Fruit fly (Drosophila melanogaster) whole organism, embryonic: Measurements from ENCODE around the gene Ntf-2r.

Experiments
- Adf1 ChIP-seq: fragments of 200-800 bp; sonication (Bioruptor generic); IDR thresholded peaks from 2 replicates; pipeline ENCODE4 v1.3.6; 2022; ENCODE audit warnings: missing biosample characterization, missing genetic modification characterization
- BEAF-32 ChIP-seq: fragments of 200-800 bp; sonication (Bioruptor generic); optimal IDR thresholded peaks from 3 replicates; lab custom pipeline; 2017; ENCODE audit warnings: missing biosample characterization, missing genetic modification characterization, mild to moderate bottlenecking, moderate library complexity, missing genetic modification reagents
- Bgb ChIP-seq: fragments of 200-800 bp; sonication (Bioruptor generic); IDR thresholded peaks from 2 replicates; pipeline ENCODE4 v1.3.6; 2022; ENCODE audit warnings: missing biosample characterization, missing genetic modification characterization; ENCODE audit not compliant: partially characterized antibody
- CG12391 ChIP-seq: fragments of 200-800 bp; sonication (Bioruptor generic); optimal IDR thresholded peaks from 3 replicates; lab custom pipeline; 2018; ENCODE audit warnings: missing biosample characterization, mild to moderate bottlenecking, missing genetic modification characterization, moderate library complexity
- CG14965 ChIP-seq: fragments of 200-800 bp; sonication (Bioruptor generic); optimal IDR thresholded peaks from 2 replicates; lab custom pipeline; 2016; ENCODE audit warnings: missing biosample characterization, missing genetic modification characterization, borderline replicate concordance
- CG18764 ChIP-seq: fragments of 200-800 bp; sonication (Bioruptor generic); optimal IDR thresholded peaks from 3 replicates; lab custom pipeline; 2016; ENCODE audit warnings: missing biosample characterization, missing genetic modification characterization
- Doc2 ChIP-seq: fragments of 200-800 bp; sonication (Bioruptor generic); IDR thresholded peaks from 2 replicates; pipeline ENCODE4 v1.3.6; 2022; ENCODE audit warnings: missing biosample characterization, missing genetic modification characterization
- Drgx ChIP-seq: fragments of 200-800 bp; sonication (Bioruptor generic); IDR thresholded peaks from 2 replicates; pipeline ENCODE4 v1.3.6; 2022; ENCODE audit warnings: missing biosample characterization, missing genetic modification characterization
- Hr3 ChIP-seq: fragments of 200-800 bp; sonication (Bioruptor generic); optimal IDR thresholded peaks from 3 replicates; lab custom pipeline; 2016; ENCODE audit warnings: missing biosample characterization, missing genetic modification characterization
- Lpt ChIP-seq: fragments of >200 bp; optimal IDR thresholded peaks from 2 replicates; lab custom pipeline; 2018; ENCODE audit warnings: missing biosample characterization, missing genetic modification characterization
- MESR4 ChIP-seq: fragments of 200-800 bp; sonication (Bioruptor generic); optimal IDR thresholded peaks from 2 replicates; lab custom pipeline; 2018; ENCODE audit warnings: missing biosample characterization, mild to moderate bottlenecking, missing genetic modification characterization, moderate library complexity
- bbx ChIP-seq: fragments of 200-800 bp; sonication (Bioruptor generic); IDR thresholded peaks from 2 replicates; pipeline ENCODE4 v1.3.6; 2022; ENCODE audit warnings: missing biosample characterization, missing genetic modification characterization; ENCODE audit not compliant: partially characterized antibody
- pan ChIP-seq, 4 experiments: fragments of >200 bp in 3 of 4; fragments of 200-800 bp in 1 of 4; sonication (Bioruptor generic) in 1 of 4; optimal IDR thresholded peaks in 3 of 4; IDR thresholded peaks in 1 of 4; 2 replicates each; pipeline versions ENCODE4 v1.3.6 to Lab custom; 2017 to 2022; ENCODE audit warnings: missing biosample characterization in 2 of 4, missing genetic modification characterization in 2 of 4, mixed read lengths in 1 of 4
- wor ChIP-seq: fragments of 200-800 bp; sonication (Bioruptor generic); IDR thresholded peaks from 2 replicates; pipeline ENCODE4 v1.3.6; 2022; ENCODE audit warnings: missing biosample characterization, missing genetic modification characterization

dm6 chr2L:18482989-18483388, 28.5 kb downstream of the Ntf-2r start:
- TF ChIP-seq MESR4 (GFP tag; lab: Kevin White, UChicago) (no peak), Adf1 (no peak), Hr3 (GFP tag; lab: Kevin White, UChicago) (no peak), BEAF-32 (GFP tag; lab: Kevin White, UChicago) (no peak), CG12391 (no peak), CG18764 (no peak), bbx (GFP tag; lab: Robert Waterston, UW) (no peak), Bgb (GFP tag; lab: Robert Waterston, UW) (no peak), Lpt (GFP tag; lab: Kevin White, UChicago) (no peak), CG14965 (GFP tag; lab: Kevin White, UChicago) (no peak), Drgx (no peak), Doc2 (GFP tag; lab: Robert Waterston, UW) (no peak), wor (no peak), pan (optimal IDR thresholded peaks at IDR 0.05; lab: Kevin White, UChicago) (no peak), pan (GFP tag; optimal IDR thresholded peaks at IDR 0.05 in 1 of 2, IDR thresholded peaks at IDR 0.05 in 1 of 2) (no peak)
